Worm (Caenorhabditis elegans) whole organism, L1 larva: Measurements from ENCODE around the gene srj-52.

ENCODE experiments used
- pag-3 ChIP-seq: sonication (generic microtip); optimal IDR thresholded peaks from 2 replicates; lab custom pipeline; 2017; ENCODE audit warnings: missing genetic modification characterization, mild to moderate bottlenecking, missing compliant biosample characterization, antibody characterized with exemption, borderline replicate concordance; ENCODE audit not compliant: insufficient read depth
- tbx-2 ChIP-seq: sonication (generic microtip); optimal IDR thresholded peaks from 2 replicates; lab custom pipeline; 2016; ENCODE audit warnings: missing genetic modification characterization, missing compliant biosample characterization

DNA sequence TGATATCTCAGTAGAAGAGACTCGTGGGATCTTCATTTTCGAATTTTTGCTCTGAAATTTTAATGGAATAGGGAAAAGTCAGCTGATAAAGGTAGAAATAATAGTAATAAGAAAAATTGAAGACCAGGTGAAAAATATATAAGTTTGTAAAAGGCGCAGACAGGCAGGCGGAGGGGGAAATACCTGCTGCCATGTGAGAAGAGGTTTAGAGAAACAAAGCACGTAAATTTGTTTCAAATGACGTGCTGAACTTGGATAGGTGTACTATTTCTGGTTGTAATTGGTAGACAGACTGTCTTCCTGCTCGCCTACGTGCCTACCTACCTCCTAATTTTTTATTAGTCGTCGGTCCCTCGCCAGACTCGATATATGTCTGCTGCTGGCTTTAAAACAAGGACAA lies 28.4 kb downstream of the srj-52 start, which contains the start of gene nhr-180:
- TF ChIP-seq pag-3 (tag; lab: Kevin White, UChicago) (no peak), tbx-2 (tag; lab: Kevin White, UChicago) (no peak)
